Fruit fly (Drosophila melanogaster) whole organism, prepupa: ENCODE measurements around the gene Mpp6.

Experiments used
- Blimp-1 ChIP-seq: fragments of 200-800 bp; sonication (Bioruptor generic); optimal IDR thresholded peaks from 3 replicates; lab custom pipeline; 2017; ENCODE audit warnings: missing biosample characterization, missing genetic modification characterization, mild to moderate bottlenecking, moderate library complexity, missing genetic modification reagents
- CG10631 ChIP-seq: fragments of 200-800 bp; sonication (Bioruptor generic); optimal IDR thresholded peaks from 2 replicates; lab custom pipeline; 2016; ENCODE audit warnings: missing biosample characterization, missing genetic modification characterization
- CG10669 ChIP-seq: fragments of 200-800 bp; sonication (Bioruptor generic); optimal IDR thresholded peaks from 3 replicates; lab custom pipeline; 2018; ENCODE audit warnings: missing biosample characterization, mild to moderate bottlenecking, missing genetic modification characterization, moderate library complexity
- CG11294 ChIP-seq: fragments of 200-800 bp; sonication (Bioruptor generic); IDR thresholded peaks from 2 replicates; pipeline ENCODE4 v1.3.6; 2022; ENCODE audit warnings: missing biosample characterization, missing genetic modification characterization
- CG11902 ChIP-seq: fragments of 200-800 bp; sonication (Bioruptor generic); optimal IDR thresholded peaks from 3 replicates; lab custom pipeline; 2016; ENCODE audit warnings: missing biosample characterization, missing genetic modification characterization
- CG15336 ChIP-seq: fragments of 200-800 bp; sonication (Bioruptor generic); IDR thresholded peaks from 2 replicates; pipeline ENCODE4 v1.3.6; 2022; ENCODE audit warnings: missing biosample characterization, missing genetic modification characterization
- CG16779 ChIP-seq: fragments of 200-800 bp; sonication (Bioruptor generic); optimal IDR thresholded peaks from 3 replicates; lab custom pipeline; 2017; ENCODE audit warnings: missing biosample characterization, mild to moderate bottlenecking, missing genetic modification characterization
- CG3032 ChIP-seq: fragments of 200-800 bp; optimal IDR thresholded peaks from 2 replicates; lab custom pipeline; 2019; ENCODE audit warnings: missing biosample characterization, mild to moderate bottlenecking, missing genetic modification characterization, moderate library complexity
- CG31627 ChIP-seq: fragments of 200-800 bp; sonication (Bioruptor generic); optimal IDR thresholded peaks from 3 replicates; lab custom pipeline; 2016; ENCODE audit warnings: missing biosample characterization, missing genetic modification characterization
- CG32006 ChIP-seq: fragments of 200-800 bp; sonication (Bioruptor generic); optimal IDR thresholded peaks from 3 replicates; lab custom pipeline; 2017; ENCODE audit warnings: missing biosample characterization, mild to moderate bottlenecking, missing genetic modification characterization
- CG34406 ChIP-seq: fragments of 200-800 bp; sonication (Bioruptor generic); optimal IDR thresholded peaks from 3 replicates; lab custom pipeline; 2016; ENCODE audit warnings: missing biosample characterization, missing genetic modification characterization
- CG3919 ChIP-seq: fragments of 200-800 bp; sonication (Bioruptor generic); optimal IDR thresholded peaks from 3 replicates; lab custom pipeline; 2016; ENCODE audit warnings: missing biosample characterization, missing genetic modification characterization
- CG4318 ChIP-seq: fragments of 200-800 bp; sonication (Bioruptor generic); optimal IDR thresholded peaks from 3 replicates; lab custom pipeline; 2017; ENCODE audit warnings: missing biosample characterization, mild to moderate bottlenecking, missing genetic modification characterization
- CG6163 ChIP-seq: fragments of 200-800 bp; sonication (Bioruptor generic); IDR thresholded peaks from 3 replicates; pipeline ENCODE4 v1.3.6; 2022; ENCODE audit warnings: missing biosample characterization, missing genetic modification characterization
- CG6276 ChIP-seq: fragments of 200-800 bp; sonication (Bioruptor generic); optimal IDR thresholded peaks from 2 replicates; lab custom pipeline; 2017; ENCODE audit warnings: missing biosample characterization, mild to moderate bottlenecking, missing genetic modification characterization
- CG6792 ChIP-seq: fragments of 200-800 bp; sonication (Bioruptor generic); optimal IDR thresholded peaks from 3 replicates; lab custom pipeline; 2016; ENCODE audit warnings: missing biosample characterization, missing genetic modification characterization
- CG6808 ChIP-seq: fragments of 200-800 bp; sonication (Bioruptor generic); optimal IDR thresholded peaks from 3 replicates; lab custom pipeline; 2017; ENCODE audit warnings: missing biosample characterization, missing genetic modification characterization, mild to moderate bottlenecking, moderate library complexity, missing genetic modification reagents
- CG6854 ChIP-seq: fragments of 200-800 bp; sonication (Bioruptor generic); optimal IDR thresholded peaks from 2 replicates; lab custom pipeline; 2017; ENCODE audit warnings: missing biosample characterization, mild to moderate bottlenecking, missing genetic modification characterization
- CG8119 ChIP-seq: fragments of 200-800 bp; sonication (Bioruptor generic); IDR thresholded peaks from 3 replicates; pipeline ENCODE4 v1.3.6; 2022; ENCODE audit warnings: missing biosample characterization, missing genetic modification characterization
- CG8319 ChIP-seq: fragments of 200-800 bp; sonication (Bioruptor generic); optimal IDR thresholded peaks from 3 replicates; lab custom pipeline; 2016; ENCODE audit warnings: missing biosample characterization, missing genetic modification characterization
- CG8632 ChIP-seq: fragments of 200-800 bp; sonication (Bioruptor generic); optimal IDR thresholded peaks from 3 replicates; lab custom pipeline; 2016; ENCODE audit warnings: missing biosample characterization, missing genetic modification characterization
- CG9139 ChIP-seq: fragments of 200-800 bp; sonication (Bioruptor generic); optimal IDR thresholded peaks from 3 replicates; lab custom pipeline; 2017; ENCODE audit warnings: missing biosample characterization, mild to moderate bottlenecking, missing genetic modification characterization
- Eip75B ChIP-seq: fragments of 200-800 bp; sonication (Bioruptor generic); optimal IDR thresholded peaks from 3 replicates; lab custom pipeline; 2016; ENCODE audit warnings: missing biosample characterization, missing genetic modification characterization
- Eip78C ChIP-seq: fragments of 200-800 bp; sonication (Bioruptor generic); peaks from one replicate; lab custom pipeline; 2016; ENCODE audit warnings: missing biosample characterization, missing genetic modification characterization
- Eip93F ChIP-seq: fragments of 200-800 bp; sonication (Bioruptor generic); optimal IDR thresholded peaks from 2 replicates; lab custom pipeline; 2016; ENCODE audit warnings: missing biosample characterization, mild to moderate bottlenecking, missing genetic modification characterization
- Ets21C ChIP-seq: fragments of 200-800 bp; sonication (Bioruptor generic); optimal IDR thresholded peaks from 3 replicates; lab custom pipeline; 2016; ENCODE audit warnings: missing biosample characterization, missing genetic modification characterization
- Gug ChIP-seq: fragments of 200-800 bp; sonication (Bioruptor generic); IDR thresholded peaks from 2 replicates; pipeline ENCODE4 v1.3.6; 2022; ENCODE audit warnings: missing biosample characterization, missing genetic modification characterization
- Hr39 ChIP-seq: fragments of 200-800 bp; sonication (Bioruptor generic); optimal IDR thresholded peaks from 2 replicates; lab custom pipeline; 2016; ENCODE audit warnings: missing biosample characterization, missing genetic modification characterization
- Hr4 ChIP-seq: fragments of 200-800 bp; sonication (Bioruptor generic); optimal IDR thresholded peaks from 3 replicates; lab custom pipeline; 2016; ENCODE audit warnings: missing biosample characterization, missing genetic modification characterization
- Lpt ChIP-seq: fragments of 200-800 bp; sonication (Bioruptor generic); optimal IDR thresholded peaks from 3 replicates; lab custom pipeline; 2016; ENCODE audit warnings: missing biosample characterization, missing genetic modification characterization
- Met ChIP-seq: fragments of 200-800 bp; sonication (Bioruptor generic); optimal IDR thresholded peaks from 3 replicates; lab custom pipeline; 2016; ENCODE audit warnings: missing biosample characterization, missing genetic modification characterization
- OdsH ChIP-seq: fragments of 200-800 bp; sonication (Bioruptor generic); optimal IDR thresholded peaks from 3 replicates; lab custom pipeline; 2016; ENCODE audit warnings: missing biosample characterization, missing genetic modification characterization
- Sox15 ChIP-seq: fragments of 200-800 bp; sonication (Bioruptor generic); optimal IDR thresholded peaks from 3 replicates; lab custom pipeline; 2016; ENCODE audit warnings: missing biosample characterization, missing genetic modification characterization
- cyc ChIP-seq: fragments of 200-800 bp; sonication (Bioruptor generic); optimal IDR thresholded peaks from 3 replicates; lab custom pipeline; 2016; ENCODE audit warnings: missing biosample characterization, missing genetic modification characterization
- dac ChIP-seq: fragments of 200-800 bp; sonication (Bioruptor generic); optimal IDR thresholded peaks from 2 replicates; lab custom pipeline; 2017; ENCODE audit warnings: missing biosample characterization, mild to moderate bottlenecking, missing genetic modification characterization
- dsx ChIP-seq: fragments of 200-800 bp; optimal IDR thresholded peaks from 3 replicates; lab custom pipeline; 2019; ENCODE audit warnings: missing biosample characterization, mild to moderate bottlenecking, missing genetic modification characterization, moderate library complexity; ENCODE audit not compliant: poor library complexity, severe bottlenecking
- eg ChIP-seq: fragments of 200-800 bp; sonication (Bioruptor generic); IDR thresholded peaks from 3 replicates; pipeline ENCODE4 v1.3.6; 2022; ENCODE audit warnings: missing biosample characterization, missing genetic modification characterization
- esn ChIP-seq: fragments of 200-800 bp; sonication (Bioruptor generic); optimal IDR thresholded peaks from 2 replicates; lab custom pipeline; 2016; ENCODE audit warnings: missing biosample characterization, mild to moderate bottlenecking, missing genetic modification characterization, moderate library complexity
- fd85E ChIP-seq: fragments of 200-800 bp; sonication (Bioruptor generic); optimal IDR thresholded peaks from 3 replicates; lab custom pipeline; 2016; ENCODE audit warnings: missing biosample characterization, missing genetic modification characterization
- fkh ChIP-seq: fragments of 200-800 bp; sonication (Bioruptor generic); optimal IDR thresholded peaks from 3 replicates; lab custom pipeline; 2017; ENCODE audit warnings: missing biosample characterization, mild to moderate bottlenecking, missing genetic modification characterization, moderate library complexity
- net ChIP-seq: fragments of 200-800 bp; sonication (Bioruptor generic); optimal IDR thresholded peaks from 3 replicates; lab custom pipeline; 2016; ENCODE audit warnings: missing biosample characterization, missing genetic modification characterization
- spab ChIP-seq: fragments of 200-800 bp; sonication (Bioruptor generic); optimal IDR thresholded peaks from 2 replicates; lab custom pipeline; 2017; ENCODE audit warnings: missing biosample characterization, mild to moderate bottlenecking, missing genetic modification characterization, missing genetic modification reagents
- topi ChIP-seq: fragments of 200-800 bp; sonication (Bioruptor generic); optimal IDR thresholded peaks from 3 replicates; lab custom pipeline; 2016; ENCODE audit warnings: missing biosample characterization, missing genetic modification characterization
- vri ChIP-seq: fragments of 200-800 bp; sonication (Bioruptor generic); optimal IDR thresholded peaks from 3 replicates; lab custom pipeline; 2016; ENCODE audit warnings: missing biosample characterization, mild to moderate bottlenecking, missing genetic modification characterization

Mpp6 gene

DNA sequence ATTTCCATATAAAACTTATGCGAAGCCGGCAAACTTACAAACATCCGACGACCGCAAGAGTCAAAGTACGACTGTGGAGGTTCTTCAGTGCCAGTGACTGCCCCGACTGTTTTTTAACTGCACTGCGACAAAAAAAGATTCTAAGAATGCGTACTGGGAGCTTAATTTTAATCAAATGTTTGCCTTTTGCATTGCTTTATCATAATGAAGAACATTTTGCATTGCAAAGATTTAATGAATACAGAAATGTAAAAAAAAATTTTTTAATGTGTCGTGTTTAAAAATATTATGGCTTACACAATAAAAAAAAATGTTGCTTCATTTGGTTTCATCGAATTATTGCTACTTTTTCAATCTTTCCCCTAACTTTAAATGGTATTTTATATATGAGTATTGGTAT lies 41.1 kb downstream of the Mpp6 start (continued):
- TF ChIP-seq Ets21C (peak; percentile 5), Met (GFP tag; lab: Kevin White, UChicago) (peak; percentile 16), CG31627 (GFP tag; lab: Kevin White, UChicago) (peak; percentile 3), CG6792 (GFP tag; lab: Kevin White, UChicago) (no peak), CG6854 (no peak), CG10669 (GFP tag; lab: Kevin White, UChicago) (peak; percentile 22), Eip93F (GFP tag; lab: Kevin White, UChicago) (no peak), Gug (GFP tag; lab: Robert Waterston, UW) (no peak), Hr39 (GFP tag; lab: Kevin White, UChicago) (no peak), CG3919 (GFP tag; lab: Kevin White, UChicago) (peak; percentile 47), CG16779 (no peak), CG32006 (GFP tag; lab: Kevin White, UChicago) (peak; percentile 56), Sox15 (GFP tag; lab: Kevin White, UChicago) (no peak), CG8319 (GFP tag; lab: Kevin White, UChicago) (no peak), CG6276 (GFP tag; lab: Kevin White, UChicago) (peak; percentile 36), CG10631 (GFP tag; lab: Kevin White, UChicago) (peak; percentile 17), esn (GFP tag; lab: Kevin White, UChicago) (no peak), CG3032 (tag; lab: Kevin White, UChicago) (no peak), dac (GFP tag; lab: Kevin White, UChicago) (no peak), net (GFP tag; lab: Kevin White, UChicago) (peak; percentile 48), Lpt (peak; percentile 28), CG8119 (0 out of 3 replicates have a peak, but pooled peaks have one; percentile 43), Eip75B (no peak), Eip78C (GFP tag; lab: Kevin White, UChicago) (peak; percentile 78), eg (GFP tag; lab: Robert Waterston, UW) (peak; percentile 61; the same call in 2 of the 3 replicates), dsx (GFP tag; lab: Kevin White, UChicago) (no peak), CG34406 (GFP tag; lab: Kevin White, UChicago) (no peak), CG4318 (peak; percentile 23), vri (GFP tag; lab: Kevin White, UChicago) (no peak), CG9139 (no peak), Hr4 (peak; percentile 52), topi (GFP tag; lab: Kevin White, UChicago) (peak; percentile 27), OdsH (peak; percentile 34)

DNA sequence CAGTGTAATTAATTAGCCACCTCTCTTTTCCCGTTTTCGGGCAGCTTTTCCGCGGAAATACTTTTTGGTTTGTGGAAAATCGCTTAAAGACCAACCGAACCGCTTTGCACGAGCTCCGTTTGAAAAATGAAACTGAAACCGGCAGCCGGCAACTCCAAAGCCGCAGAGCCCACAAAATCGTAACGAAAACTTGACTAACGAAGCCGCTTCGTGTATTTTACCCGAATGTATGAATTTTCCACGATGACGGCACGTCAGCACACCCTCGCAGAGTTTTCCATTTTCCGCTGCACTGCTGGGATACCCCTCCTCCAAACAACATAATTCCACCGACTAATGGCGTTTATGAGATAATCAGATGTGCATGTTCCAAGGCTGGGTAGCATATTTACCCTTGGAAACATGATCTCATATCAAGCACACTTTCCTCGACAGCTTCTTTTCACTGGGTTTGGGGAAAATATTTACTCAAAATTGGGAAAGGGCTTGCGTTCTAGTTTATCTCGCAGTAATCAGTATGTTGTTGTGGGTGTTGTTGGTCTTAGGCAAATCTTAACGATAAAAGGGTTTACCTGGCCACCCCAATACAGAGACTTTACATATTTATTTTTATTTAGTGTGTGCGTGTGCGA lies 42.7 kb downstream of the Mpp6 start, which contains the start of gene Ret:
Gene Ret, minus strand, starts transcription at position 130 of the 632 bp plus-strand sequence.
- 0 out of 2 replicates have a peak, but pooled peaks have one; percentile 18 for TF ChIP-seq CG15336 (GFP tag; lab: Robert Waterston, UW)
- 0 out of 3 replicates have a peak, but pooled peaks have one; percentile 31 for TF ChIP-seq CG8119
- peak; percentile 14 for TF ChIP-seq CG6276 (GFP tag; lab: Kevin White, UChicago)
- no peak for TF ChIP-seq CG8632 (GFP tag; lab: Kevin White, UChicago)
- peak; percentile 68 for TF ChIP-seq fkh (GFP tag; lab: Kevin White, UChicago)
- no peak for TF ChIP-seq Eip93F (GFP tag; lab: Kevin White, UChicago)
- no peak for TF ChIP-seq CG3032 (tag; lab: Kevin White, UChicago)

DNA sequence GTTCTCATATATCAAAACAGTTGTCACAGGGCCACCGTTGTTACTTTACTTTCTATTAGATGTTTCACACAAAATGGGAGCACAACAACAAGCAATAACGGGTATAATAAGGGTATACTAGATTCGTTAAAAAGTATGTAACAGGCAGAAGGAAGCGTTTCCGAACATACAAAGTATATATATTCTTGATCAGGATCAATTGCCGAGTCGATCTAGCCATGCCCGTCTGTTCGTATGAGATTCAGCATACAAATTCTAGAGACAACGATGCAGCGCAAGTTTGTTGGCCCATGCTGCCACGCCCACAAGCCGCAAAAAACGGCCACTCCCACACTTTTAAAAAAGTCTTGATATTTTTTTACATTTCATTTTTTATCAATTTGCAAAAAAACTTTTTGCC lies 44.2 kb downstream of the Mpp6 start, which contains the start of gene CG31624:
Gene CG31624, minus strand, starts transcription at position 101 of the 400 bp plus-strand sequence.
- no peak for TF ChIP-seq CG11294
- TF ChIP-seq CG6808 (GFP tag; lab: Kevin White, UChicago) = no peak
- no peak for TF ChIP-seq CG11902 (GFP tag; lab: Kevin White, UChicago)
- TF ChIP-seq CG8319 (GFP tag; lab: Kevin White, UChicago) = no peak
- TF ChIP-seq Eip93F (GFP tag; lab: Kevin White, UChicago) = no peak
- TF ChIP-seq esn (GFP tag; lab: Kevin White, UChicago) = no peak
- no peak for TF ChIP-seq CG6163 (GFP tag; lab: Robert Waterston, UW)
- no peak for TF ChIP-seq CG6854
- no peak for TF ChIP-seq CG8119
- TF ChIP-seq CG15336 (GFP tag; lab: Robert Waterston, UW) = no peak
- no peak for TF ChIP-seq Blimp-1 (GFP tag; lab: Kevin White, UChicago)
- no peak for TF ChIP-seq CG34406 (GFP tag; lab: Kevin White, UChicago)
- no peak for TF ChIP-seq spab (GFP tag; lab: Kevin White, UChicago)
- TF ChIP-seq Ets21C = no peak
- TF ChIP-seq cyc (GFP tag; lab: Kevin White, UChicago) = no peak
- TF ChIP-seq fd85E (GFP tag; lab: Kevin White, UChicago) = no peak
- no peak for TF ChIP-seq CG6276 (GFP tag; lab: Kevin White, UChicago)
- TF ChIP-seq Hr39 (GFP tag; lab: Kevin White, UChicago) = no peak
- no peak for TF ChIP-seq Gug (GFP tag; lab: Robert Waterston, UW)
